Worm (Caenorhabditis elegans) whole organism, L2 larva: ENCODE results near the gene C35A5.5.

Experiments
- R02D3.7 ChIP-seq: fragments of 150-350 bp; optimal IDR thresholded peaks from 2 replicates; lab custom pipeline; 2014; ENCODE audit warnings: missing biosample characterization, missing genetic modification characterization
- ZK546.5 ChIP-seq: sonication (generic microtip); optimal IDR thresholded peaks from 2 replicates; lab custom pipeline; 2017; ENCODE audit warnings: missing biosample characterization, missing genetic modification characterization
- ceh-82 ChIP-seq: fragments of 150-350 bp; optimal IDR thresholded peaks from 2 replicates; lab custom pipeline; 2014; ENCODE audit warnings: missing biosample characterization, missing genetic modification characterization
- egl-27 ChIP-seq: sonication (generic microtip); optimal IDR thresholded peaks from 3 replicates; lab custom pipeline; 2017; ENCODE audit warnings: missing biosample characterization, missing genetic modification reagents, missing genetic modification characterization
- elt-1 ChIP-seq: fragments of 150-350 bp; optimal IDR thresholded peaks from 2 replicates; lab custom pipeline; 2014; ENCODE audit warnings: missing biosample characterization, missing genetic modification characterization
- lin-13 ChIP-seq: fragments of 150-350 bp; optimal IDR thresholded peaks from 2 replicates; lab custom pipeline; 2014; ENCODE audit warnings: missing biosample characterization, missing genetic modification reagents, missing genetic modification characterization
- nhr-12 ChIP-seq: fragments of 150-350 bp; optimal IDR thresholded peaks from 2 replicates; lab custom pipeline; 2014; ENCODE audit warnings: missing biosample characterization, missing genetic modification characterization
- nhr-21 ChIP-seq: fragments of 150-350 bp; optimal IDR thresholded peaks from 2 replicates; lab custom pipeline; 2014; ENCODE audit warnings: missing biosample characterization, missing genetic modification characterization
- snpc-4 ChIP-seq: fragments of 150-350 bp; optimal IDR thresholded peaks from 2 replicates; lab custom pipeline; 2014; ENCODE audit warnings: missing biosample characterization, missing genetic modification characterization
- unc-39 ChIP-seq: fragments of 150-350 bp; optimal IDR thresholded peaks from 2 replicates; lab custom pipeline; 2014; ENCODE audit warnings: missing biosample characterization, missing genetic modification characterization

DNA sequence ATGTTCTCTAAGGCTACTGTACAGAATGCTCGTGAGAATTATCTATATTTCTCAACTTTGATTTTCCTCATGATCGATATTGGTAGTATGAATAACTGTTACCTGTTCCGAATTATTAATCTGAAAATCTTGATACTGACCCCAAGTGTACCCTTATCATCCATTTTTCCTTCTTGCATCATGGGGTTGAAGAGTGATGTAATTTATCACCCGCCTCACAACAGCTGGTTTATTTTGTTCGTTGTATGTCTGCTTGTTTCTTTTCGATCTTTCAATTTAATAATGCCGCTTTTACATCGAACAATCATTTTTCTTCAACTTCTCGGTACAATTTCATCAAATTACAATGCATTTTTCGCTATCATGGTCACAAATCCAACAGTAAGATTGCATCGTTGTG is 3.2 kb downstream of the C35A5.5 start, which contains the start of gene C35A5.6:
- TF ChIP-seq nhr-21 (tag; lab: Kevin White, UChicago) (no peak), R02D3.7 (tag; lab: Kevin White, UChicago) (no peak), ZK546.5 (no peak), nhr-12 (no peak), snpc-4 (tag; lab: Kevin White, UChicago) (no peak), egl-27 (tag; lab: Kevin White, UChicago) (no peak), lin-13 (GFP tag; lab: Kevin White, UChicago) (no peak), unc-39 (tag; lab: Kevin White, UChicago) (no peak), elt-1 (tag; lab: Kevin White, UChicago) (no peak), ceh-82 (no peak)
